Worm (Caenorhabditis elegans) whole organism, L1 larva: ENCODE results near the gene trpp-4.

Source experiments
- C16A3.4 ChIP-seq: fragments of 150-350 bp; optimal IDR thresholded peaks from 2 replicates; lab custom pipeline; 2014; ENCODE audit warnings: missing biosample characterization, missing genetic modification characterization
- Y116A8C.19 ChIP-seq: sonication (generic microtip); optimal IDR thresholded peaks from 2 replicates; lab custom pipeline; 2016; ENCODE audit warnings: missing compliant biosample characterization, missing genetic modification characterization, borderline replicate concordance
- ama-1 ChIP-seq: fragments of 150-350 bp; optimal IDR thresholded peaks from 2 replicates; lab custom pipeline; 2014
- blmp-1 ChIP-seq: fragments of 150-350 bp; optimal IDR thresholded peaks from 2 replicates; lab custom pipeline; 2014; ENCODE audit warnings: missing biosample characterization, missing genetic modification characterization
- ceh-8 ChIP-seq: fragments of 200-800 bp; sonication (Bioruptor generic); optimal IDR thresholded peaks from 2 replicates; lab custom pipeline; 2018; ENCODE audit warnings: mild to moderate bottlenecking, missing genetic modification characterization, moderate library complexity, missing compliant biosample characterization
- ceh-90 ChIP-seq: sonication (generic microtip); optimal IDR thresholded peaks from 2 replicates; lab custom pipeline; 2016; ENCODE audit warnings: missing genetic modification characterization, missing compliant biosample characterization
- dpl-1 ChIP-seq, 3 experiments: fragments of 150-350 bp in 2 of 3; sonication (generic microtip) in 1 of 3; optimal IDR thresholded peaks; 2 replicates each; lab custom pipeline; 2014 to 2017; ENCODE audit warnings: missing biosample characterization in 3 of 3, missing genetic modification characterization in 3 of 3, missing genetic modification reagents in 3 of 3
- dsc-1 ChIP-seq: sonication (generic microtip); optimal IDR thresholded peaks from 2 replicates; lab custom pipeline; 2016; ENCODE audit warnings: mild to moderate bottlenecking, missing genetic modification characterization, missing compliant biosample characterization
- elt-2 ChIP-seq: sonication (generic microtip); optimal IDR thresholded peaks from 2 replicates; lab custom pipeline; 2016; ENCODE audit warnings: missing genetic modification characterization, mild to moderate bottlenecking, inconsistent platforms, missing compliant biosample characterization, missing genetic modification reagents
- fkh-10 ChIP-seq: sonication (generic microtip); optimal IDR thresholded peaks from 2 replicates; lab custom pipeline; 2017; ENCODE audit warnings: missing biosample characterization, missing genetic modification reagents, missing genetic modification characterization
- fkh-8 ChIP-seq: sonication (generic microtip); optimal IDR thresholded peaks from 2 replicates; lab custom pipeline; 2016; ENCODE audit warnings: mild to moderate bottlenecking, missing genetic modification characterization, missing compliant biosample characterization
- fos-1 ChIP-seq: fragments of 150-350 bp; optimal IDR thresholded peaks from 2 replicates; lab custom pipeline; 2014; ENCODE audit warnings: missing biosample characterization, missing genetic modification characterization
- hlh-17 ChIP-seq: fragments of 200-800 bp; sonication (Bioruptor generic); optimal IDR thresholded peaks from 2 replicates; lab custom pipeline; 2018; ENCODE audit warnings: missing genetic modification characterization, mild to moderate bottlenecking, missing compliant biosample characterization, moderate library complexity, borderline replicate concordance
- hpl-2 ChIP-seq: fragments of 150-350 bp; optimal IDR thresholded peaks from 2 replicates; lab custom pipeline; 2014; ENCODE audit warnings: missing biosample characterization, missing genetic modification reagents, missing genetic modification characterization
- jun-1 ChIP-seq: fragments of 150-350 bp; optimal IDR thresholded peaks from 2 replicates; lab custom pipeline; 2014; ENCODE audit warnings: missing biosample characterization, missing genetic modification reagents, missing genetic modification characterization
- lin-13 ChIP-seq: fragments of 150-350 bp; optimal IDR thresholded peaks from 2 replicates; lab custom pipeline; 2014; ENCODE audit warnings: missing biosample characterization, missing genetic modification reagents, missing genetic modification characterization
- lin-14 ChIP-seq: fragments of 200-800 bp; sonication (Bioruptor generic); optimal IDR thresholded peaks from 2 replicates; lab custom pipeline; 2018; ENCODE audit warnings: mild to moderate bottlenecking, missing genetic modification characterization, moderate library complexity, missing compliant biosample characterization
- lin-15B ChIP-seq: fragments of 150-350 bp; sonication (generic microtip); optimal IDR thresholded peaks from 3 replicates; lab custom pipeline; 2014; ENCODE audit warnings: missing biosample characterization, missing genetic modification characterization
- lin-35 ChIP-seq, 2 experiments: fragments of 150-350 bp; optimal IDR thresholded peaks; 2 replicates each; lab custom pipeline; 2014; ENCODE audit warnings: missing biosample characterization in 2 of 2, missing genetic modification characterization in 2 of 2, missing genetic modification reagents in 2 of 2
- lir-3 ChIP-seq: sonication (generic microtip); optimal IDR thresholded peaks from 2 replicates; lab custom pipeline; 2016; ENCODE audit warnings: mild to moderate bottlenecking, missing genetic modification characterization, moderate library complexity, missing compliant biosample characterization; ENCODE audit not compliant: poor library complexity
- lsy-2 ChIP-seq, 2 experiments: fragments of 150-350 bp; optimal IDR thresholded peaks; 2 replicates each; lab custom pipeline; 2014; ENCODE audit warnings: missing biosample characterization in 2 of 2, missing genetic modification characterization in 2 of 2
- nhr-12 ChIP-seq: sonication (generic microtip); optimal IDR thresholded peaks from 2 replicates; lab custom pipeline; 2017; ENCODE audit warnings: missing biosample characterization, missing genetic modification characterization
- nhr-19 ChIP-seq: fragments of 200-800 bp; sonication (Bioruptor generic); conservative IDR thresholded peaks from 2 replicates; pipeline ENCODE4 v1.3.6; 2022; ENCODE audit warnings: missing genetic modification characterization, missing compliant biosample characterization
- nhr-71 ChIP-seq: sonication (generic microtip); optimal IDR thresholded peaks from 2 replicates; lab custom pipeline; 2016; ENCODE audit warnings: mild to moderate bottlenecking, missing genetic modification characterization, moderate library complexity, missing compliant biosample characterization
- nhr-76 ChIP-seq: sonication (generic microtip); optimal IDR thresholded peaks from 2 replicates; lab custom pipeline; 2017; ENCODE audit warnings: missing biosample characterization, missing genetic modification characterization
- nhr-77 ChIP-seq: fragments of 150-350 bp; optimal IDR thresholded peaks from 2 replicates; lab custom pipeline; 2014; ENCODE audit warnings: missing biosample characterization, missing genetic modification characterization
- snu-23 ChIP-seq: sonication (generic microtip); optimal IDR thresholded peaks from 2 replicates; lab custom pipeline; 2016; ENCODE audit warnings: missing genetic modification characterization, missing compliant biosample characterization
- tlp-1 ChIP-seq: fragments of 150-350 bp; optimal IDR thresholded peaks from 2 replicates; lab custom pipeline; 2014; ENCODE audit warnings: missing biosample characterization, missing genetic modification characterization
- unc-30 ChIP-seq: sonication (generic microtip); optimal IDR thresholded peaks from 2 replicates; lab custom pipeline; 2017; ENCODE audit warnings: missing biosample characterization, missing genetic modification characterization
- unc-62 ChIP-seq: fragments of 150-350 bp; optimal IDR thresholded peaks from 2 replicates; lab custom pipeline; 2014; ENCODE audit warnings: missing biosample characterization, missing genetic modification reagents, missing genetic modification characterization
- vab-15 ChIP-seq: sonication (generic microtip); optimal IDR thresholded peaks from 2 replicates; lab custom pipeline; 2017; ENCODE audit warnings: missing genotype, mild to moderate bottlenecking, missing genetic modification characterization, missing compliant biosample characterization
- ztf-11 ChIP-seq, 2 experiments: sonication (generic microtip); optimal IDR thresholded peaks; 2 replicates each; lab custom pipeline; 2016 to 2017; ENCODE audit warnings: missing genetic modification characterization in 2 of 2, missing biosample characterization in 1 of 2, missing compliant biosample characterization in 1 of 2
- ztf-4 ChIP-seq: fragments of 150-350 bp; optimal IDR thresholded peaks from 2 replicates; lab custom pipeline; 2014; ENCODE audit warnings: missing biosample characterization, missing genetic modification characterization

Gene trpp-4

ce11 chrV:9399886-9400373 is at the start of gene trpp-4:
Gene trpp-4 (plus strand): TSS chrV:9400327.
- TF ChIP-seq tlp-1 (tag; lab: Kevin White, UChicago) (no peak), ceh-8 (no peak), elt-2 (tag; lab: Kevin White, UChicago) (no peak), lsy-2 (tag; optimal IDR thresholded peaks at IDR 0.05; lab: Kevin White, UChicago) (peak in 1 of 2 experiments; percentile 3), blmp-1 (tag; lab: Kevin White, UChicago) (peak; percentile 91), ztf-4 (no peak), fkh-8 (tag; lab: Kevin White, UChicago) (no peak), snu-23 (no peak), dpl-1 (GFP tag; optimal IDR thresholded peaks at IDR 0.05; lab: Kevin White, UChicago) (peak in 1 of 3 experiments; percentile 1), fkh-10 (GFP tag; lab: Kevin White, UChicago) (no peak), dsc-1 (tag; lab: Kevin White, UChicago) (no peak), nhr-12 (tag; lab: Kevin White, UChicago) (no peak), jun-1 (tag; lab: Kevin White, UChicago) (no peak)

DNA sequence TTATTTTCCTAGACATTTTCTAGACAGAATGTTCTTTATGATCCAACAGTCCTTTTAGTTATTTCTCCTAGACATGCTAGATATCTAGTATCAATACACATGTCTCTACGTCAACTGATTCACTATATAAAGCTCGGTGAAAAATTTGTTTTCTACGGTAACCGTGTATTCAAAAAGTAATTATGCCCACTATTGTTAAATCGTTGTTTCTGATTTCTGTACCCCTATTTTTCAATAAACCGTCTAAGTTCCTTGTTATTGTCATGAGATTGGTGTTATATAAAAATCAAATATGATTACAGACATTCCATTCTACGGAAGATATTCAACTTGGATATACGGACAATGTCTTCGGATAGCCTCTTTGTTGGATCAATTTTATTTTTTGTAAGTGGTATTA is 47.2 kb upstream of the trpp-4 start, which contains the start of gene srx-46:
srx-46 (plus strand) TSS at position 301 of the 400 bp plus-strand sequence.
- no peak for TF ChIP-seq lin-35 (GFP tag; optimal IDR thresholded peaks at IDR 0.05; lab: Kevin White, UChicago)
- no peak for TF ChIP-seq ceh-8

DNA sequence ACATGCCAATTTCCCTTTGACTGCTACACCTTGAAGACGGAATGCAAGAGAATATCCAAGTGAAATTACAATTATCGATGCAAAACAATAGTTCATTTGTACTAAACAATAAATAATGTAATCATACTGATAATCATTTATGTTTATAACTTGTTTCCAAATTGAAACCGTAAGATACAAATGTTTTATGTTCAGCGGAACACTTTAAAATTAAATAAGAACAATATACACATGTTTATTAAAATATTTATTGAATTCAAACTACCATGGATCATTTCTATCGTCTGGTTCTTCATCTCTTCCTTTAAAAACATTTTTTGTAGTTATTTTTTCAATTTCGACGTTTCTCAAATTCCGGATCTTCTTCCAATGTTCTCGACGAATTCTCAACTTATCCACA is 44.8 kb upstream of the trpp-4 start, which contains the start of gene ttr-40:
ttr-40 (minus strand) TSS at position 101 of the 400 bp plus-strand sequence.
- TF ChIP-seq C16A3.4 (no peak), ceh-90 (tag; lab: Kevin White, UChicago) (no peak), ztf-4 (no peak), fkh-8 (tag; lab: Kevin White, UChicago) (no peak), hpl-2 (no peak), unc-30 (tag; lab: Kevin White, UChicago) (no peak)

DNA sequence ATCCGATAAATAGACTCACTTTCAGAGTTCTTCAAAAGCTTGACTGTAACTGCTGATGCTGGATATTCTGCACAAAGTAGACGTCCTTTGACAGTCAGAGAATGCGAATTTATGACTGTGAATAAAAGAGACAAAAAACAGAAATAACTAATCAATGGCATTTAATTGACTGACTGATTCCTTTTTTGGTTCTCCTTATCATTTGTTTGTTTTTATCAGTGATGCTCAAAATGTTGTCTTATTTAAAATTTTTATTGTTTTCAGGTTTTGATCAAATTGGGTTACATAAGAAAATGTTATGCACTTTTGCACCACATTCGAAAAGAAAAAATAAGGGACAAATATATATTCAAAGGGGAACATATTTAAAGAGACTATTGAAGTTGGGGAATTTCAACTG is 43.8 kb upstream of the trpp-4 start, which contains the start of gene ttr-49:
ttr-49 (minus strand) TSS at position 171 of the 400 bp plus-strand sequence.
- TF ChIP-seq elt-2 (tag; lab: Kevin White, UChicago) (peak; percentile 41), vab-15 (tag; lab: Kevin White, UChicago) (no peak)

- TF ChIP-seq nhr-71 (tag; lab: Kevin White, UChicago), result peak; percentile 11
- no peak for TF ChIP-seq lir-3 (tag; lab: Kevin White, UChicago)
- TF ChIP-seq hlh-17, result no peak
- no peak for TF ChIP-seq vab-15 (tag; lab: Kevin White, UChicago)
- TF ChIP-seq, all 84 proteins: peak for 1
Observed at ce11 chrV:9359674-9360073, 40.5 kb upstream of the trpp-4 start, which contains the start of gene gpa-3. Gene gpa-3 (minus strand): TSS chrV:9359774.

ce11 chrV:9370986-9371385 is 29.1 kb upstream of the trpp-4 start, which contains the start of gene E02C12.6:
Gene E02C12.6 (minus strand): TSS chrV:9371086.
- TF ChIP-seq fkh-8 (tag; lab: Kevin White, UChicago) (no peak), lin-14 (no peak), tlp-1 (tag; lab: Kevin White, UChicago) (no peak), ama-1 (no peak), Y116A8C.19 (tag; lab: Kevin White, UChicago) (no peak), lin-13 (GFP tag; lab: Kevin White, UChicago) (no peak), fos-1 (no peak), lin-15B (tag; lab: Kevin White, UChicago) (no peak), nhr-77 (tag; lab: Kevin White, UChicago) (no peak), ceh-8 (no peak), dpl-1 (GFP tag; optimal IDR thresholded peaks at IDR 0.05; lab: Kevin White, UChicago) (no peak), nhr-12 (tag; lab: Kevin White, UChicago) (no peak), unc-62 (no peak), nhr-19 (GFP tag; lab: Robert Waterston, UW) (no peak), ztf-11 (tag; optimal IDR thresholded peaks at IDR 0.05; lab: Kevin White, UChicago) (no peak), nhr-76 (no peak)
